Fruit fly (Drosophila melanogaster) whole organism, embryonic: ENCODE data around the gene CG2147.

Experiments
- B-H1 ChIP-seq: fragments of 200-800 bp; sonication (Bioruptor generic); IDR thresholded peaks from 3 replicates; pipeline ENCODE4 v1.3.6; 2022; ENCODE audit warnings: missing biosample characterization, missing genetic modification characterization
- BEAF-32 ChIP-seq: fragments of 200-800 bp; sonication (Bioruptor generic); optimal IDR thresholded peaks from 3 replicates; lab custom pipeline; 2017; ENCODE audit warnings: missing biosample characterization, missing genetic modification characterization, mild to moderate bottlenecking, moderate library complexity, missing genetic modification reagents
- CG10366 ChIP-seq: fragments of 200-800 bp; sonication (Bioruptor generic); IDR thresholded peaks from 2 replicates; pipeline ENCODE4 v1.3.6; 2022; ENCODE audit warnings: missing biosample characterization, missing genetic modification characterization
- CG12769 ChIP-seq: fragments of 200-800 bp; sonication (Bioruptor generic); optimal IDR thresholded peaks from 2 replicates; lab custom pipeline; 2019; ENCODE audit warnings: missing biosample characterization, mild to moderate bottlenecking, missing genetic modification characterization, moderate library complexity
- CG14014 ChIP-seq: fragments of 200-800 bp; sonication (Bioruptor generic); IDR thresholded peaks from 2 replicates; pipeline ENCODE4 v1.3.6; 2022; ENCODE audit warnings: missing biosample characterization, missing genetic modification characterization
- CG15011 ChIP-seq: fragments of 200-800 bp; sonication (Bioruptor generic); optimal IDR thresholded peaks from 3 replicates; lab custom pipeline; 2018; ENCODE audit warnings: missing biosample characterization, mild to moderate bottlenecking, missing genetic modification characterization
- CG16779 ChIP-seq: fragments of 200-800 bp; sonication (Bioruptor generic); IDR thresholded peaks from 2 replicates; pipeline ENCODE4 v1.3.6; 2022; ENCODE audit warnings: missing biosample characterization, missing genetic modification characterization
- CG17186 ChIP-seq: fragments of 200-800 bp; sonication (Bioruptor generic); optimal IDR thresholded peaks from 3 replicates; lab custom pipeline; 2017; ENCODE audit warnings: missing biosample characterization, missing genetic modification reagents, missing genetic modification characterization
- CG17612 ChIP-seq: fragments of 200-800 bp; sonication (Bioruptor generic); IDR thresholded peaks from 2 replicates; pipeline ENCODE4 v1.3.6; 2022; ENCODE audit warnings: missing biosample characterization, missing genetic modification characterization
- CG2129 ChIP-seq: fragments of 200-800 bp; sonication (Bioruptor generic); IDR thresholded peaks from 2 replicates; pipeline ENCODE4 v1.3.6; 2022; ENCODE audit warnings: missing biosample characterization, missing genetic modification characterization; ENCODE audit not compliant: partially characterized antibody
- CG42726 ChIP-seq: fragments of 200-800 bp; sonication (Bioruptor generic); IDR thresholded peaks from 2 replicates; pipeline ENCODE4 v1.3.6; 2022; ENCODE audit warnings: missing biosample characterization, missing genetic modification characterization; ENCODE audit not compliant: partially characterized antibody
- CG4617 ChIP-seq: fragments of 200-800 bp; sonication (Bioruptor generic); optimal IDR thresholded peaks from 3 replicates; lab custom pipeline; 2016; ENCODE audit warnings: missing biosample characterization, missing genetic modification characterization, borderline replicate concordance
- CG7987 ChIP-seq: fragments of 200-800 bp; sonication (Bioruptor generic); optimal IDR thresholded peaks from 2 replicates; lab custom pipeline; 2018; ENCODE audit warnings: missing biosample characterization, mild to moderate bottlenecking, missing genetic modification characterization, moderate library complexity
- CG8359 ChIP-seq: fragments of 200-800 bp; sonication (Bioruptor generic); optimal IDR thresholded peaks from 2 replicates; lab custom pipeline; 2017; ENCODE audit warnings: missing biosample characterization, mild to moderate bottlenecking, missing genetic modification characterization, borderline replicate concordance
- CG8388 ChIP-seq: fragments of 200-800 bp; sonication (Bioruptor generic); optimal IDR thresholded peaks from 2 replicates; lab custom pipeline; 2019; ENCODE audit warnings: missing biosample characterization, mild to moderate bottlenecking, missing genetic modification characterization, moderate library complexity
- CG8478 ChIP-seq: fragments of >200 bp; optimal IDR thresholded peaks from 2 replicates; lab custom pipeline; 2018
- Chrac-16 ChIP-seq: fragments of 200-800 bp; sonication (Bioruptor generic); optimal IDR thresholded peaks from 3 replicates; lab custom pipeline; 2016; ENCODE audit warnings: missing biosample characterization, missing genetic modification characterization
- Doc3 ChIP-seq: fragments of 200-800 bp; sonication (Bioruptor generic); IDR thresholded peaks from 3 replicates; pipeline ENCODE4 v1.3.6; 2022; ENCODE audit warnings: missing biosample characterization, missing genetic modification characterization; ENCODE audit not compliant: partially characterized antibody
- Ets65A ChIP-seq: fragments of 200-800 bp; sonication (Bioruptor generic); peaks from one replicate; lab custom pipeline; 2016; ENCODE audit warnings: missing biosample characterization, missing genetic modification characterization
- HLH3B ChIP-seq: fragments of 200-800 bp; sonication (Bioruptor generic); IDR thresholded peaks from 2 replicates; pipeline ENCODE4 v1.3.6; 2022; ENCODE audit warnings: missing biosample characterization, missing genetic modification characterization
- HLH4C ChIP-seq: fragments of 200-800 bp; sonication (Bioruptor generic); IDR thresholded peaks from 3 replicates; pipeline ENCODE4 v1.3.6; 2022; ENCODE audit warnings: missing biosample characterization, missing genetic modification characterization; ENCODE audit not compliant: partially characterized antibody
- Hand ChIP-seq: fragments of 200-800 bp; sonication (Bioruptor generic); optimal IDR thresholded peaks from 2 replicates; lab custom pipeline; 2017; ENCODE audit warnings: mild to moderate bottlenecking, missing biosample characterization, missing genetic modification reagents, missing genetic modification characterization
- Hey ChIP-seq: fragments of 200-800 bp; sonication (Bioruptor generic); optimal IDR thresholded peaks from 3 replicates; lab custom pipeline; 2018; ENCODE audit warnings: missing biosample characterization, mild to moderate bottlenecking, missing genetic modification characterization
- Jarid2 ChIP-seq: fragments of 200-800 bp; sonication (Bioruptor generic); optimal IDR thresholded peaks from 3 replicates; lab custom pipeline; 2017; ENCODE audit warnings: mild to moderate bottlenecking, missing biosample characterization, missing genetic modification reagents, missing genetic modification characterization
- NC2β ChIP-seq: fragments of 200-800 bp; sonication (Bioruptor generic); optimal IDR thresholded peaks from 2 replicates; lab custom pipeline; 2016; ENCODE audit warnings: missing biosample characterization, missing genetic modification characterization
- ap ChIP-seq: fragments of 200-800 bp; sonication (Bioruptor generic); IDR thresholded peaks from 2 replicates; pipeline ENCODE4 v1.3.6; 2022; ENCODE audit warnings: missing biosample characterization, missing genetic modification characterization
- crp ChIP-seq, 2 experiments: fragments of 200-800 bp; sonication (Bioruptor generic); optimal IDR thresholded peaks; 2 replicates in 1 of 2; 3 replicates in 1 of 2; lab custom pipeline; 2017; ENCODE audit warnings: missing biosample characterization in 2 of 2, missing genetic modification characterization in 2 of 2, mild to moderate bottlenecking in 1 of 2, moderate library complexity in 1 of 2
- fd64A ChIP-seq: fragments of 200-800 bp; sonication (Bioruptor generic); optimal IDR thresholded peaks from 3 replicates; lab custom pipeline; 2018; ENCODE audit warnings: missing biosample characterization, mild to moderate bottlenecking, missing genetic modification characterization
- grau ChIP-seq: fragments of 200-800 bp; optimal IDR thresholded peaks from 3 replicates; lab custom pipeline; 2019; ENCODE audit warnings: missing biosample characterization, mild to moderate bottlenecking, missing genetic modification characterization, moderate library complexity
- gt ChIP-seq: fragments of 200-800 bp; sonication (Bioruptor generic); IDR thresholded peaks from 2 replicates; pipeline ENCODE4 v1.3.6; 2022; ENCODE audit warnings: missing biosample characterization, missing genetic modification characterization
- hb ChIP-seq: fragments of 200-800 bp; sonication (Bioruptor generic); IDR thresholded peaks from 3 replicates; pipeline ENCODE4 v1.3.6; 2022; ENCODE audit warnings: missing biosample characterization, missing genetic modification characterization; ENCODE audit not compliant: partially characterized antibody
- jigr1 ChIP-seq: fragments of 200-800 bp; sonication (Bioruptor generic); IDR thresholded peaks from 3 replicates; pipeline ENCODE4 v1.3.6; 2022; ENCODE audit warnings: missing biosample characterization, missing genetic modification characterization
- jing ChIP-seq: fragments of 200-800 bp; sonication (Bioruptor generic); optimal IDR thresholded peaks from 2 replicates; lab custom pipeline; 2018; ENCODE audit warnings: missing biosample characterization, mild to moderate bottlenecking, missing genetic modification characterization
- kay ChIP-seq: fragments of 200-800 bp; sonication (Bioruptor generic); optimal IDR thresholded peaks from 2 replicates; lab custom pipeline; 2016; ENCODE audit warnings: missing biosample characterization, missing genetic modification characterization
- lab ChIP-seq: fragments of 200-800 bp; sonication (Bioruptor generic); optimal IDR thresholded peaks from 3 replicates; lab custom pipeline; 2017; ENCODE audit warnings: missing biosample characterization, missing genetic modification characterization, mild to moderate bottlenecking, moderate library complexity, missing genetic modification reagents
- lbe ChIP-seq: fragments of 200-800 bp; sonication (Bioruptor generic); optimal IDR thresholded peaks from 2 replicates; lab custom pipeline; 2016; ENCODE audit warnings: missing biosample characterization, mild to moderate bottlenecking, missing genetic modification characterization
- luna ChIP-seq: fragments of 200-800 bp; sonication (Bioruptor generic); optimal IDR thresholded peaks from 2 replicates; lab custom pipeline; 2016; ENCODE audit warnings: missing biosample characterization, missing genetic modification characterization
- mirr ChIP-seq: fragments of 200-800 bp; sonication (Bioruptor generic); optimal IDR thresholded peaks from 3 replicates; lab custom pipeline; 2018; ENCODE audit warnings: missing biosample characterization, mild to moderate bottlenecking, missing genetic modification characterization
- onecut ChIP-seq: fragments of 200-800 bp; sonication (Bioruptor generic); IDR thresholded peaks from 2 replicates; pipeline ENCODE4 v1.3.6; 2022; ENCODE audit warnings: missing biosample characterization, missing genetic modification characterization
- ranshi ChIP-seq: fragments of 200-800 bp; sonication (Bioruptor generic); IDR thresholded peaks from 2 replicates; pipeline ENCODE4 v1.3.6; 2022; ENCODE audit warnings: missing biosample characterization, missing genetic modification characterization
- run ChIP-seq: fragments of 200-800 bp; sonication (Bioruptor generic); optimal IDR thresholded peaks from 3 replicates; lab custom pipeline; 2018; ENCODE audit warnings: missing biosample characterization, mild to moderate bottlenecking, missing genetic modification characterization
- sd ChIP-seq: fragments of 200-800 bp; sonication (Bioruptor generic); optimal IDR thresholded peaks from 3 replicates; lab custom pipeline; 2018; ENCODE audit warnings: missing biosample characterization, mild to moderate bottlenecking, missing genetic modification characterization, moderate library complexity
- sug ChIP-seq: fragments of 200-800 bp; optimal IDR thresholded peaks from 2 replicates; lab custom pipeline; 2019; ENCODE audit warnings: missing biosample characterization, mild to moderate bottlenecking, missing genetic modification characterization, moderate library complexity
- tna ChIP-seq: fragments of 200-800 bp; sonication (Bioruptor generic); IDR thresholded peaks from 2 replicates; pipeline ENCODE4 v1.3.6; 2022; ENCODE audit warnings: missing biosample characterization, missing genetic modification characterization; ENCODE audit not compliant: partially characterized antibody
- vvl ChIP-seq: fragments of 200-800 bp; sonication (Bioruptor generic); IDR thresholded peaks from 2 replicates; pipeline ENCODE4 v1.3.6; 2022; ENCODE audit warnings: missing biosample characterization, missing genetic modification characterization
- zen2 ChIP-seq: fragments of 200-800 bp; sonication (Bioruptor generic); IDR thresholded peaks from 3 replicates; pipeline ENCODE4 v1.3.6; 2022; ENCODE audit warnings: missing biosample characterization, missing genetic modification characterization; ENCODE audit not compliant: partially characterized antibody

Gene CG2147

DNA sequence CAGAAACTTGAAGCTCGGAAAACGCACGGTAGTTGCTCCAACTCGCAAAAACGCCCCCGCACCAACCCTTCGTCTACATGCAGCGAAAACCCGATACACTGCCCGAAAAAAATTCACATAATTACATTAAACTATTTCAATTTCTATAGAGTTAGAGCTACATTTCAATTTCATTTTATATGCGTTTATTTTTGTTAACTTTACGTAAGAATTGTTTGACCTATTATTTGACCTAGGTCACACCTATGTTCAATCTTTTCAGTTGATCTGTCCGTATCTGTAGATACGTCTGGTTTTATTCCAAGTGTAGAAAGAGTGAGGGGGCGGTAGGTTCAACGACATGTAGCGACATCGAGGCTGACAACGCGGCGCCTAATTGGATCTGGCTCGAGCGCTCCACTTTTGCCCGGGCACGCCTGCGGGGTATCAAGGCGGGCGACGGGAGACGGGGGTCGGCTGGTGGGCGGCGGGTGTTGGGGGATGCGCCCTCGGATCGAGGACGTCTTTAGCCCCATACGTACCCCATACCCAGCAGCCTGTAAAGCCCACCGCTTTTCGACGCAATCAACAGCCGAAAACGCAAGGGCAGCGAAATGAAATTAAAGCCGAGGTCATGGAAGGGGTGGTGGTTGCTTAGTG is 37.6 kb upstream of the CG2147 start (continued):
- peak; percentile 10; the same call in 1 of the 2 replicates for TF ChIP-seq vvl
- no peak for TF ChIP-seq mirr
- TF ChIP-seq CG10366 (GFP tag; lab: Robert Waterston, UW), result peak; percentile 24; the same call in 1 of the 2 replicates
- TF ChIP-seq Jarid2 (GFP tag; lab: Kevin White, UChicago), result no peak
- no peak for TF ChIP-seq CG16779 (GFP tag; lab: Robert Waterston, UW)
- no peak for TF ChIP-seq zen2 (GFP tag; lab: Robert Waterston, UW)
- no peak for TF ChIP-seq CG14014 (GFP tag; lab: Robert Waterston, UW)
- no peak for TF ChIP-seq BEAF-32 (GFP tag; lab: Kevin White, UChicago)
- no peak for TF ChIP-seq crp (GFP tag; optimal IDR thresholded peaks at IDR 0.05; lab: Kevin White, UChicago)
- no peak for TF ChIP-seq run (tag; lab: Kevin White, UChicago)
- no peak for TF ChIP-seq B-H1 (GFP tag; lab: Robert Waterston, UW)
- TF ChIP-seq CG4617, result no peak
- no peak for TF ChIP-seq CG15011 (GFP tag; lab: Kevin White, UChicago)
- TF ChIP-seq luna (GFP tag; lab: Kevin White, UChicago), result no peak
- TF ChIP-seq Doc3 (GFP tag; lab: Robert Waterston, UW), result no peak
- TF ChIP-seq CG7987 (GFP tag; lab: Kevin White, UChicago), result no peak
- no peak for TF ChIP-seq sd
- TF ChIP-seq lab (GFP tag; lab: Kevin White, UChicago), result peak; percentile 48
- TF ChIP-seq HLH4C (GFP tag; lab: Robert Waterston, UW), result no peak
- no peak for TF ChIP-seq gt
- no peak for TF ChIP-seq Hey (tag; lab: Kevin White, UChicago)
- no peak for TF ChIP-seq sug (tag; lab: Kevin White, UChicago)
- peak; percentile 42 for TF ChIP-seq CG12769
- TF ChIP-seq Ets65A (GFP tag; lab: Kevin White, UChicago), result no peak
- TF ChIP-seq NC2β (GFP tag; lab: Kevin White, UChicago), result no peak
- TF ChIP-seq grau, result peak; percentile 34
- no peak for TF ChIP-seq Hand (GFP tag; lab: Kevin White, UChicago)
- no peak for TF ChIP-seq jigr1 (GFP tag; lab: Robert Waterston, UW)
- TF ChIP-seq jing (GFP tag; lab: Kevin White, UChicago), result peak; percentile 13
- no peak for TF ChIP-seq Chrac-16 (GFP tag; lab: Kevin White, UChicago)
- no peak for TF ChIP-seq CG17612 (GFP tag; lab: Robert Waterston, UW)
- no peak for TF ChIP-seq hb (GFP tag; lab: Robert Waterston, UW)
- TF ChIP-seq lbe (GFP tag; lab: Kevin White, UChicago), result no peak
- TF ChIP-seq ap, result no peak
- TF ChIP-seq HLH3B (GFP tag; lab: Robert Waterston, UW), result no peak
- no peak for TF ChIP-seq fd64A (GFP tag; lab: Kevin White, UChicago)
- no peak for TF ChIP-seq CG17186 (GFP tag; lab: Kevin White, UChicago)
- no peak for TF ChIP-seq CG8388
- TF ChIP-seq CG8359 (GFP tag; lab: Kevin White, UChicago), result no peak
- TF ChIP-seq CG8478, result no peak
- TF ChIP-seq tna (GFP tag; lab: Robert Waterston, UW), result no peak
- no peak for TF ChIP-seq CG42726 (GFP tag; lab: Robert Waterston, UW)
- no peak for TF ChIP-seq CG2129
- TF ChIP-seq onecut (GFP tag; lab: Robert Waterston, UW), result no peak
- no peak for TF ChIP-seq kay (GFP tag; lab: Kevin White, UChicago)
- no peak for TF ChIP-seq ranshi
- TF ChIP-seq, all 482 proteins: peak for 90
